Worm (Caenorhabditis elegans): ENCODE data around the gene srd-11.

Gene srd-11

ce11 chrV:13611782-13612181 is 7.9 kb downstream of the srd-11 start, which contains the start of gene spig-9:
Gene spig-9 (minus strand): TSS chrV:13611882.
- TF ChIP-seq egl-27 (tag; optimal IDR thresholded peaks at IDR 0.05): no peak

ce11 chrV:13609806-13610205 is 9.8 kb downstream of the srd-11 start:
- TF ChIP-seq nhr-23 (tag; optimal IDR thresholded peaks at IDR 0.05): peak; percentile 66
- TF ChIP-seq ceh-9 (tag; optimal IDR thresholded peaks at IDR 0.05): no peak

- no peak for TF ChIP-seq daf-12 (tag; optimal IDR thresholded peaks at IDR 0.05)
- TF ChIP-seq ama-1 (optimal IDR thresholded peaks at IDR 0.05): no peak
- no peak for TF ChIP-seq unc-39 (tag; optimal IDR thresholded peaks at IDR 0.05)
- TF ChIP-seq nhr-23 (tag; optimal IDR thresholded peaks at IDR 0.05): peak; percentile 44
- TF ChIP-seq nhr-43 (tag; optimal IDR thresholded peaks at IDR 0.05; ENCODE audit: poor library complexity, severe bottlenecking): peak; percentile 12
- TF ChIP-seq ZK546.5 (tag; optimal IDR thresholded peaks at IDR 0.05): no peak
These were observed 11.2 kb downstream of the srd-11 start for ce11 chrV:13608486-13608885.

- no peak for TF ChIP-seq nhr-77 (tag; optimal IDR thresholded peaks at IDR 0.05)
- TF ChIP-seq ceh-82 (tag; optimal IDR thresholded peaks at IDR 0.05): no peak
- TF ChIP-seq nhr-25 (tag; optimal IDR thresholded peaks at IDR 0.05): peak; percentile 27
- peak; percentile 96 for TF ChIP-seq nhr-43 (tag; optimal IDR thresholded peaks at IDR 0.05; ENCODE audit: poor library complexity, severe bottlenecking)
These were observed 12.9 kb downstream of the srd-11 start, which contains the start of gene fmo-4 for ce11 chrV:13606651-13607242. Gene fmo-4 (minus strand): TSS chrV:13606701.

ce11 chrV:13600882-13601281 is 18.8 kb downstream of the srd-11 start, which contains the start of gene rdy-2:
Gene rdy-2 (minus strand): TSS chrV:13600982.
- no peak for TF ChIP-seq ceh-28 (tag; optimal IDR thresholded peaks at IDR 0.05)
- TF ChIP-seq skn-1 (tag; optimal IDR thresholded peaks at IDR 0.05): no peak
- TF ChIP-seq nhr-237 (tag; optimal IDR thresholded peaks at IDR 0.05): no peak
- TF ChIP-seq unc-62 (GFP tag; optimal IDR thresholded peaks at IDR 0.05): no peak
- TF ChIP-seq lsy-12 (tag; optimal IDR thresholded peaks at IDR 0.05): no peak
- no peak for TF ChIP-seq nhr-77 (tag; optimal IDR thresholded peaks at IDR 0.05)
- TF ChIP-seq nhr-23 (tag; optimal IDR thresholded peaks at IDR 0.05): no peak
- TF ChIP-seq ceh-16 (tag; optimal IDR thresholded peaks at IDR 0.05): no peak
- TF ChIP-seq daf-12 (tag; optimal IDR thresholded peaks at IDR 0.05): no peak
- TF ChIP-seq ceh-82 (tag; optimal IDR thresholded peaks at IDR 0.05): no peak
- TF ChIP-seq nhr-25 (tag; optimal IDR thresholded peaks at IDR 0.05): no peak
- no peak for TF ChIP-seq unc-39 (tag; optimal IDR thresholded peaks at IDR 0.05)
- TF ChIP-seq nfya-1 (tag; optimal IDR thresholded peaks at IDR 0.05; ENCODE audit: insufficient read depth): no peak
- TF ChIP-seq elt-3 (tag; optimal IDR thresholded peaks at IDR 0.05): no peak
- TF ChIP-seq snpc-4 (tag; optimal IDR thresholded peaks at IDR 0.05): no peak
- TF ChIP-seq R02D3.7 (tag; optimal IDR thresholded peaks at IDR 0.05): no peak
- TF ChIP-seq jun-1 (tag; optimal IDR thresholded peaks at IDR 0.05): no peak

ce11 chrV:13598370-13598769 is 21.3 kb downstream of the srd-11 start:
- TF ChIP-seq fos-1 (tag; optimal IDR thresholded peaks at IDR 0.05): no peak
- TF ChIP-seq ceh-28 (tag; optimal IDR thresholded peaks at IDR 0.05): no peak
- TF ChIP-seq nhr-25 (tag; optimal IDR thresholded peaks at IDR 0.05): no peak
- TF ChIP-seq nhr-12 (tag; optimal IDR thresholded peaks at IDR 0.05): no peak
- no peak for TF ChIP-seq sea-2 (GFP tag; optimal IDR thresholded peaks at IDR 0.05)
- no peak for TF ChIP-seq unc-39 (tag; optimal IDR thresholded peaks at IDR 0.05)

- no peak for TF ChIP-seq nhr-237 (tag; optimal IDR thresholded peaks at IDR 0.05)
- TF ChIP-seq hmg-11 (tag; optimal IDR thresholded peaks at IDR 0.05): no peak
- no peak for TF ChIP-seq elt-2 (tag; optimal IDR thresholded peaks at IDR 0.05)
- TF ChIP-seq nhr-28 (tag; optimal IDR thresholded peaks at IDR 0.05): no peak
These were observed 26.6 kb downstream of the srd-11 start, which contains the start of gene F53F4.4 for ce11 chrV:13593083-13593482. Gene F53F4.4 (plus strand): TSS chrV:13593383.

Measured in whole organism, L3 larva.